Fruit fly (Drosophila melanogaster) whole organism, wandering third instar larva: ENCODE data around the gene Uqcc1.
A peak's percentile ranks its signal among the peaks of the same experiment; 100 is the strongest.

ENCODE experiments used
- Abd-B ChIP-seq: fragments of >200 bp; optimal IDR thresholded peaks from 2 replicates; lab custom pipeline; 2017; ENCODE audit warnings: missing biosample characterization, missing genetic modification characterization
- CG32264 ChIP-seq: fragments of 200-800 bp; sonication (Bioruptor generic); optimal IDR thresholded peaks from 2 replicates; lab custom pipeline; 2016; ENCODE audit warnings: missing biosample characterization, missing genetic modification characterization
- CG9705 ChIP-seq: fragments of 200-800 bp; sonication (Bioruptor generic); optimal IDR thresholded peaks from 2 replicates; lab custom pipeline; 2018; ENCODE audit warnings: missing biosample characterization, mild to moderate bottlenecking, missing genetic modification characterization
- CrebA ChIP-seq: fragments of 200-800 bp; sonication (Bioruptor generic); optimal IDR thresholded peaks from 2 replicates; lab custom pipeline; 2016; ENCODE audit warnings: missing biosample characterization, mild to moderate bottlenecking, missing genetic modification characterization, borderline replicate concordance
- Dfd ChIP-seq: fragments of >200 bp; optimal IDR thresholded peaks from 2 replicates; lab custom pipeline; 2017; ENCODE audit warnings: missing biosample characterization, missing genetic modification characterization
- Dif ChIP-seq: fragments of 200-275, 200-300 bp; sonication (Bioruptor generic); optimal IDR thresholded peaks from 2 replicates; lab custom pipeline; 2018; ENCODE audit warnings: missing biosample characterization, missing genetic modification characterization; ENCODE audit not compliant: partially characterized antibody
- GATAd ChIP-seq: sonication (Bioruptor generic); optimal IDR thresholded peaks from 2 replicates; lab custom pipeline; 2016; ENCODE audit warnings: missing biosample characterization, missing genetic modification characterization
- HLH106 ChIP-seq: fragments of 200-800 bp; optimal IDR thresholded peaks from 3 replicates; lab custom pipeline; 2019; ENCODE audit warnings: missing biosample characterization, mild to moderate bottlenecking, missing genetic modification characterization, moderate library complexity
- Hnf4 ChIP-seq: fragments of 200-800 bp; sonication (Bioruptor generic); optimal IDR thresholded peaks from 2 replicates; lab custom pipeline; 2016; ENCODE audit warnings: missing biosample characterization, mild to moderate bottlenecking, missing genetic modification characterization
- Hr78 ChIP-seq: fragments of >200 bp; optimal IDR thresholded peaks from 2 replicates; lab custom pipeline; 2017; ENCODE audit warnings: missing biosample characterization, missing genetic modification characterization
- Hr83 ChIP-seq: fragments of 200-300 bp; sonication (Bioruptor generic); optimal IDR thresholded peaks from 2 replicates; lab custom pipeline; 2016; ENCODE audit warnings: missing biosample characterization, mild to moderate bottlenecking, missing genetic modification characterization, moderate library complexity; ENCODE audit not compliant: poor library complexity, severe bottlenecking
- Jra ChIP-seq: sonication (Bioruptor generic); optimal IDR thresholded peaks from 2 replicates; lab custom pipeline; 2016; ENCODE audit warnings: missing biosample characterization, missing genetic modification characterization
- Mio ChIP-seq: sonication (Bioruptor generic); optimal IDR thresholded peaks from 2 replicates; lab custom pipeline; 2016; ENCODE audit warnings: missing biosample characterization, missing genetic modification characterization
- Myc ChIP-seq: fragments of >200 bp; optimal IDR thresholded peaks from 2 replicates; lab custom pipeline; 2017
- N ChIP-seq: fragments of >200 bp; optimal IDR thresholded peaks from 2 replicates; lab custom pipeline; 2018; ENCODE audit warnings: missing biosample characterization, missing external identifiers, missing genetic modification characterization
- OdsH ChIP-seq: fragments of 200-800 bp; sonication (Bioruptor generic); optimal IDR thresholded peaks from 2 replicates; lab custom pipeline; 2016; ENCODE audit warnings: missing biosample characterization, mild to moderate bottlenecking, missing genetic modification characterization
- Rel ChIP-seq, 2 experiments: fragments of 200-800 bp; sonication (Bioruptor generic) in 1 of 2; optimal IDR thresholded peaks; 2 replicates in 1 of 2; 3 replicates in 1 of 2; lab custom pipeline; 2016 to 2019; ENCODE audit warnings: mild to moderate bottlenecking in 2 of 2, missing biosample characterization in 2 of 2, missing genetic modification characterization in 2 of 2, moderate library complexity in 1 of 2
- Sp1 ChIP-seq: fragments of 200-800 bp; sonication (Bioruptor generic); optimal IDR thresholded peaks from 3 replicates; lab custom pipeline; 2019; ENCODE audit warnings: missing biosample characterization, mild to moderate bottlenecking, missing genetic modification characterization, moderate library complexity
- Vsx2 ChIP-seq: fragments of 200-300, 225-300 bp; sonication (Bioruptor generic); optimal IDR thresholded peaks from 2 replicates; lab custom pipeline; 2018; ENCODE audit warnings: missing biosample characterization, missing genetic modification characterization; ENCODE audit not compliant: partially characterized antibody
- br ChIP-seq: fragments of 200-800 bp; sonication (Bioruptor generic); optimal IDR thresholded peaks from 2 replicates; lab custom pipeline; 2016; ENCODE audit warnings: missing biosample characterization, missing genetic modification characterization
- brk ChIP-seq: fragments of 200-800 bp; sonication (Bioruptor generic); optimal IDR thresholded peaks from 2 replicates; lab custom pipeline; 2016; ENCODE audit warnings: missing biosample characterization, mild to moderate bottlenecking, missing genetic modification characterization
- dl ChIP-seq, 2 experiments: fragments of 175-275, 200-275 bp in 1 of 2; fragments of 200-275 bp in 1 of 2; sonication (Bioruptor generic); optimal IDR thresholded peaks; lab custom pipeline; 2018; ENCODE audit warnings: mild to moderate bottlenecking in 2 of 2, missing biosample characterization in 2 of 2, missing genetic modification characterization in 2 of 2, moderate library complexity in 2 of 2; ENCODE audit not compliant: partially characterized antibody in 2 of 2, insufficient read depth in 1 of 2
- dmrt93B ChIP-seq: fragments of 200-800 bp; sonication (Bioruptor generic); optimal IDR thresholded peaks from 2 replicates; lab custom pipeline; 2018; ENCODE audit warnings: missing biosample characterization, mild to moderate bottlenecking, missing genetic modification characterization
- dsf ChIP-seq: sonication (Bioruptor generic); optimal IDR thresholded peaks from 2 replicates; lab custom pipeline; 2016; ENCODE audit warnings: missing biosample characterization, missing genetic modification characterization, borderline replicate concordance
- ey ChIP-seq: fragments of 200-800 bp; sonication (Bioruptor generic); optimal IDR thresholded peaks from 2 replicates; lab custom pipeline; 2016; ENCODE audit warnings: missing biosample characterization, missing genetic modification characterization
- foxo ChIP-seq, 2 experiments: fragments of 200-800 bp; sonication (Bioruptor generic); optimal IDR thresholded peaks; 2 replicates in 1 of 2; 3 replicates in 1 of 2; lab custom pipeline; 2016 to 2017; ENCODE audit warnings: missing biosample characterization in 2 of 2, missing genetic modification characterization in 2 of 2
- fru ChIP-seq: fragments of 200-800 bp; sonication (Bioruptor generic); optimal IDR thresholded peaks from 3 replicates; lab custom pipeline; 2016; ENCODE audit warnings: missing biosample characterization, mild to moderate bottlenecking, missing genetic modification characterization
- h ChIP-seq: fragments of 200-800 bp; sonication (Bioruptor generic); optimal IDR thresholded peaks from 3 replicates; lab custom pipeline; 2016; ENCODE audit warnings: missing biosample characterization, mild to moderate bottlenecking, missing genetic modification characterization
- jim ChIP-seq: fragments of 175-275, 200-325 bp; sonication (Bioruptor generic); optimal IDR thresholded peaks from 2 replicates; lab custom pipeline; 2016; ENCODE audit warnings: missing biosample characterization, mild to moderate bottlenecking, missing genetic modification characterization
- lola ChIP-seq: fragments of >200 bp; optimal IDR thresholded peaks from 2 replicates; lab custom pipeline; 2017; ENCODE audit warnings: missing biosample characterization, missing genetic modification characterization
- pan ChIP-seq: fragments of >200 bp; optimal IDR thresholded peaks from 2 replicates; lab custom pipeline; 2017
- psq ChIP-seq: fragments of 200-800 bp; sonication (Bioruptor generic); optimal IDR thresholded peaks from 3 replicates; lab custom pipeline; 2017; ENCODE audit warnings: missing biosample characterization, mild to moderate bottlenecking, missing genetic modification characterization, moderate library complexity
- rgr ChIP-seq: fragments of 200-800 bp; sonication (Bioruptor generic); optimal IDR thresholded peaks from 3 replicates; lab custom pipeline; 2016; ENCODE audit warnings: missing biosample characterization, mild to moderate bottlenecking, missing genetic modification characterization
- sage ChIP-seq: fragments of 200-800 bp; sonication (Bioruptor generic); optimal IDR thresholded peaks from 2 replicates; lab custom pipeline; 2016; ENCODE audit warnings: missing biosample characterization, mild to moderate bottlenecking, missing genetic modification characterization
- sv ChIP-seq: fragments of 200-800 bp; sonication (Bioruptor generic); optimal IDR thresholded peaks from 3 replicates; lab custom pipeline; 2016; ENCODE audit warnings: missing biosample characterization, missing genetic modification characterization
- tai ChIP-seq: sonication (Bioruptor generic); optimal IDR thresholded peaks from 2 replicates; lab custom pipeline; 2016; ENCODE audit warnings: missing biosample characterization, missing genetic modification characterization
- usp ChIP-seq: fragments of >200 bp; optimal IDR thresholded peaks from 2 replicates; lab custom pipeline; 2017; ENCODE audit warnings: missing biosample characterization, missing genetic modification characterization
- woc ChIP-seq: sonication (Bioruptor generic); optimal IDR thresholded peaks from 2 replicates; lab custom pipeline; 2016; ENCODE audit warnings: missing biosample characterization, mild to moderate bottlenecking, missing genetic modification characterization

Gene Uqcc1

dm6 chr3L:6978757-6979386, 21.0 kb upstream of the Uqcc1 start:
- TF ChIP-seq br (GFP tag; lab: Kevin White, UChicago), result no peak
- no peak for TF ChIP-seq Dif (GFP tag; lab: Kevin White, UChicago)
- TF ChIP-seq brk (GFP tag; lab: Kevin White, UChicago), result no peak
- no peak for TF ChIP-seq Hr78 (GFP tag; lab: Kevin White, UChicago)
- TF ChIP-seq lola, result no peak
- TF ChIP-seq dsf (GFP tag; lab: Kevin White, UChicago), result no peak
- TF ChIP-seq sage (GFP tag; lab: Kevin White, UChicago), result no peak
- TF ChIP-seq tai (GFP tag; lab: Kevin White, UChicago), result no peak
- no peak for TF ChIP-seq GATAd (GFP tag; lab: Kevin White, UChicago)
- no peak for TF ChIP-seq woc (GFP tag; lab: Kevin White, UChicago)
- no peak for TF ChIP-seq fru (GFP tag; lab: Kevin White, UChicago)
- TF ChIP-seq sv (GFP tag; lab: Kevin White, UChicago), result no peak
- TF ChIP-seq, all 38 proteins: peak for 0

- no peak for TF ChIP-seq rgr (GFP tag; lab: Kevin White, UChicago)
- TF ChIP-seq Abd-B, result no peak
- no peak for TF ChIP-seq Myc (lab: Kevin White, UChicago)
- TF ChIP-seq GATAd (GFP tag; lab: Kevin White, UChicago), result no peak
- no peak for TF ChIP-seq usp (GFP tag; lab: Kevin White, UChicago)
- TF ChIP-seq HLH106 (tag; lab: Kevin White, UChicago), result no peak
- TF ChIP-seq CG9705, result no peak
- TF ChIP-seq N (GFP tag; lab: Kevin White, UChicago), result no peak
- TF ChIP-seq pan, result no peak
These were observed 20.2 kb upstream of the Uqcc1 start for dm6 chr3L:6978030-6978683.

DNA sequence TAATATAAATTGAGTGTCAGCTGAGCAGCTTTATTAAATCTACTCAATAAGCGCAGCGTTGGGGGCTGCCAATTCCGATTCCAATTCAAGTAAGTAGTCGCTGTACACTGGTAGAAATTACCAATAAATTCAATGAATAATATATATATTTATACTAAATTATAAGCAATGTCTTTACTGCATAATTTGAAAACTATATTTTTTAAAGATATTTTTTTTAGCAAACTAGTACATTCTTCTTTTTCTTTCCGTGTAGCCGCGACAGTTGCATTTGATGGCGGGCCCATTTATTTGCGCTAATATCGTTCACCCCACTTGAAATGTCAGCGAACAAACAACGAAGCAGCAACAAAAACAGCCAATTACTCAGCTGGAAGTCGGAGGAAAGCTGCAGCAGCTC, 19.5 kb upstream of the Uqcc1 start:
- peak; percentile 61 for TF ChIP-seq brk (GFP tag; lab: Kevin White, UChicago)
- TF ChIP-seq OdsH (GFP tag; lab: Kevin White, UChicago), result peak; percentile 77
- no peak for TF ChIP-seq woc (GFP tag; lab: Kevin White, UChicago)
- TF ChIP-seq jim (GFP tag; lab: Kevin White, UChicago), result no peak
- no peak for TF ChIP-seq Myc (lab: Kevin White, UChicago)
- peak; percentile 22 for TF ChIP-seq dmrt93B
- TF ChIP-seq Vsx2 (GFP tag; lab: Kevin White, UChicago), result no peak
- no peak for TF ChIP-seq Mio
- TF ChIP-seq dl (GFP tag; optimal IDR thresholded peaks at IDR 0.05; lab: Kevin White, UChicago; ENCODE audit: insufficient read depth in 1 of 2, partially characterized antibody in 2 of 2), result no peak
- TF ChIP-seq Hr78 (GFP tag; lab: Kevin White, UChicago), result no peak
- peak; percentile 63 for TF ChIP-seq psq (GFP tag; lab: Kevin White, UChicago)
- no peak for TF ChIP-seq CrebA (GFP tag; lab: Kevin White, UChicago)
- TF ChIP-seq Hr83, result peak; percentile 12
- no peak for TF ChIP-seq CG32264 (GFP tag; lab: Kevin White, UChicago)
- TF ChIP-seq usp (GFP tag; lab: Kevin White, UChicago), result no peak
- peak; percentile 69 for TF ChIP-seq rgr (GFP tag; lab: Kevin White, UChicago)
- TF ChIP-seq Abd-B, result no peak
- TF ChIP-seq GATAd (GFP tag; lab: Kevin White, UChicago), result no peak
- TF ChIP-seq lola, result no peak
- TF ChIP-seq dsf (GFP tag; lab: Kevin White, UChicago), result no peak
- TF ChIP-seq br (GFP tag; lab: Kevin White, UChicago), result peak; percentile 38
- peak; percentile 25 for TF ChIP-seq ey (GFP tag; lab: Kevin White, UChicago)
- no peak for TF ChIP-seq N (GFP tag; lab: Kevin White, UChicago)
- TF ChIP-seq fru (GFP tag; lab: Kevin White, UChicago), result peak; percentile 54
- peak in 1 of 2 experiments; percentile 75 for TF ChIP-seq foxo (GFP tag; optimal IDR thresholded peaks at IDR 0.05; lab: Kevin White, UChicago)
- peak; percentile 68 for TF ChIP-seq h
- no peak for TF ChIP-seq Dif (GFP tag; lab: Kevin White, UChicago)
- no peak for TF ChIP-seq Rel (GFP tag; optimal IDR thresholded peaks at IDR 0.05; lab: Kevin White, UChicago)
- TF ChIP-seq Rel (tag; optimal IDR thresholded peaks at IDR 0.05; lab: Kevin White, UChicago), result peak; percentile 19
- TF ChIP-seq Hnf4 (GFP tag; lab: Kevin White, UChicago), result peak; percentile 68
- peak; percentile 75 for TF ChIP-seq HLH106 (tag; lab: Kevin White, UChicago)
- TF ChIP-seq pan, result no peak
- TF ChIP-seq Sp1 (GFP tag; lab: Kevin White, UChicago), result peak; percentile 80
- TF ChIP-seq CG9705, result peak; percentile 5
- TF ChIP-seq Dfd (GFP tag; lab: Kevin White, UChicago), result no peak
- no peak for TF ChIP-seq Jra
- peak; percentile 48 for TF ChIP-seq sage (GFP tag; lab: Kevin White, UChicago)
- no peak for TF ChIP-seq sv (GFP tag; lab: Kevin White, UChicago)
- TF ChIP-seq tai (GFP tag; lab: Kevin White, UChicago), result no peak
